Fruit fly (Drosophila melanogaster) whole organism, pupa: ENCODE results near the gene mRpL13.

ENCODE experiments used
- CG10348 ChIP-seq: fragments of 200-800 bp; sonication (Bioruptor generic); IDR thresholded peaks from 2 replicates; pipeline ENCODE4 v1.3.6; 2022; ENCODE audit warnings: missing biosample characterization, missing genetic modification characterization
- CG12605 ChIP-seq: fragments of 200-800 bp; sonication (Bioruptor generic); IDR thresholded peaks from 2 replicates; pipeline ENCODE4 v1.3.6; 2022; ENCODE audit warnings: missing biosample characterization, missing genetic modification characterization
- CG32121 ChIP-seq: fragments of 200-800 bp; sonication (Bioruptor generic); IDR thresholded peaks from 2 replicates; pipeline ENCODE4 v1.3.6; 2022; ENCODE audit warnings: missing biosample characterization, missing genetic modification characterization
- CG4496 ChIP-seq: fragments of 200-800 bp; sonication (Bioruptor generic); IDR thresholded peaks from 3 replicates; pipeline ENCODE4 v1.3.6; 2022; ENCODE audit warnings: missing biosample characterization, missing genetic modification characterization
- CG8159 ChIP-seq: fragments of 200-800 bp; sonication (Bioruptor generic); optimal IDR thresholded peaks from 3 replicates; lab custom pipeline; 2018; ENCODE audit warnings: missing biosample characterization, mild to moderate bottlenecking, missing genetic modification characterization, moderate library complexity
- Ets98B ChIP-seq: fragments of 200-800 bp; sonication (Bioruptor generic); IDR thresholded peaks from 2 replicates; pipeline ENCODE4 v1.3.6; 2022; ENCODE audit warnings: missing biosample characterization, missing genetic modification characterization
- rn ChIP-seq: fragments of 200-800 bp; sonication (Bioruptor generic); IDR thresholded peaks from 2 replicates; pipeline ENCODE4 v1.3.6; 2022; ENCODE audit warnings: missing biosample characterization, missing genetic modification characterization

- TF ChIP-seq CG10348 (GFP tag; lab: Robert Waterston, UW) (no peak), CG32121 (0 out of 2 replicates have a peak, but pooled peaks have one; percentile 21), CG12605 (GFP tag; lab: Robert Waterston, UW) (no peak), CG8159 (peak; percentile 80), rn (GFP tag; lab: Robert Waterston, UW) (peak; percentile 8; the same call in 1 of the 2 replicates), Ets98B (no peak), CG4496 (GFP tag; lab: Robert Waterston, UW) (no peak)
Measured at dm6 chr2L:18890087-18890486, 31.0 kb upstream of the mRpL13 start.
